Worm (Caenorhabditis elegans) whole organism, L2 larva: ENCODE results near the gene B0416.3.

ENCODE experiments used
- F13H6.1 ChIP-seq: sonication (generic microtip); optimal IDR thresholded peaks from 2 replicates; lab custom pipeline; 2016; ENCODE audit warnings: missing genetic modification characterization, missing compliant biosample characterization
- Y55F3AM.14 ChIP-seq: fragments of 200-800 bp; sonication (Bioruptor generic); optimal IDR thresholded peaks from 2 replicates; lab custom pipeline; 2018; ENCODE audit warnings: mild to moderate bottlenecking, missing genetic modification characterization, missing compliant biosample characterization
- aly-2 ChIP-seq: fragments of 150-350 bp; optimal IDR thresholded peaks from 2 replicates; lab custom pipeline; 2014; ENCODE audit warnings: missing biosample characterization, missing genetic modification characterization
- blmp-1 ChIP-seq: sonication (generic microtip); optimal IDR thresholded peaks from 2 replicates; lab custom pipeline; 2017; ENCODE audit warnings: missing genetic modification characterization, mild to moderate bottlenecking, missing compliant biosample characterization, antibody characterized with exemption, moderate library complexity; ENCODE audit not compliant: insufficient read depth
- crh-2 ChIP-seq: sonication (generic microtip); optimal IDR thresholded peaks from 2 replicates; lab custom pipeline; 2017; ENCODE audit warnings: missing biosample characterization, missing genetic modification characterization
- dmd-4 ChIP-seq: sonication (generic microtip); optimal IDR thresholded peaks from 2 replicates; lab custom pipeline; 2017; ENCODE audit warnings: missing biosample characterization, missing genetic modification characterization
- egl-27 ChIP-seq: sonication (generic microtip); optimal IDR thresholded peaks from 3 replicates; lab custom pipeline; 2017; ENCODE audit warnings: missing biosample characterization, missing genetic modification reagents, missing genetic modification characterization
- elt-1 ChIP-seq: fragments of 150-350 bp; optimal IDR thresholded peaks from 2 replicates; lab custom pipeline; 2014; ENCODE audit warnings: missing biosample characterization, missing genetic modification characterization
- elt-3 ChIP-seq: sonication (generic microtip); optimal IDR thresholded peaks from 2 replicates; lab custom pipeline; 2017; ENCODE audit warnings: missing biosample characterization, missing genetic modification characterization
- fos-1 ChIP-seq: fragments of 150-350 bp; optimal IDR thresholded peaks from 2 replicates; lab custom pipeline; 2014; ENCODE audit warnings: missing biosample characterization, missing genetic modification characterization
- lin-11 ChIP-seq: fragments of 150-350 bp; sonication (generic microtip); optimal IDR thresholded peaks from 2 replicates; lab custom pipeline; 2014; ENCODE audit warnings: missing biosample characterization, missing genetic modification characterization, inconsistent platforms, mixed read lengths
- lin-13 ChIP-seq: fragments of 150-350 bp; optimal IDR thresholded peaks from 2 replicates; lab custom pipeline; 2014; ENCODE audit warnings: missing biosample characterization, missing genetic modification reagents, missing genetic modification characterization
- lsy-2 ChIP-seq, 2 experiments: fragments of 150-350 bp in 1 of 2; sonication (generic microtip) in 1 of 2; optimal IDR thresholded peaks; 2 replicates each; lab custom pipeline; 2014 to 2017; ENCODE audit warnings: missing biosample characterization in 2 of 2, missing genetic modification characterization in 2 of 2
- mdl-1 ChIP-seq, 2 experiments: fragments of 150-350 bp in 1 of 2; sonication (generic microtip) in 1 of 2; optimal IDR thresholded peaks; 2 replicates each; lab custom pipeline; 2017; ENCODE audit warnings: missing biosample characterization in 2 of 2, missing genetic modification characterization in 2 of 2
- nhr-10 ChIP-seq: sonication (generic microtip); optimal IDR thresholded peaks from 2 replicates; lab custom pipeline; 2017; ENCODE audit warnings: missing biosample characterization, missing genetic modification characterization
- nhr-12 ChIP-seq: fragments of 150-350 bp; optimal IDR thresholded peaks from 2 replicates; lab custom pipeline; 2014; ENCODE audit warnings: missing biosample characterization, missing genetic modification characterization
- nhr-129 ChIP-seq: fragments of 150-350 bp; optimal IDR thresholded peaks from 2 replicates; lab custom pipeline; 2014; ENCODE audit warnings: missing biosample characterization, missing genetic modification characterization
- nhr-21 ChIP-seq: fragments of 150-350 bp; optimal IDR thresholded peaks from 2 replicates; lab custom pipeline; 2014; ENCODE audit warnings: missing biosample characterization, missing genetic modification characterization
- nhr-23 ChIP-seq: fragments of 150-350 bp; optimal IDR thresholded peaks from 2 replicates; lab custom pipeline; 2014; ENCODE audit warnings: missing biosample characterization, missing genetic modification reagents, missing genetic modification characterization
- nhr-25 ChIP-seq: fragments of 150-350 bp; sonication (generic microtip); optimal IDR thresholded peaks from 3 replicates; lab custom pipeline; 2014; ENCODE audit warnings: missing biosample characterization, missing genetic modification characterization
- nhr-6 ChIP-seq: fragments of 150-350 bp; optimal IDR thresholded peaks from 2 replicates; lab custom pipeline; 2014; ENCODE audit warnings: missing biosample characterization, missing genetic modification characterization
- nhr-77 ChIP-seq: fragments of 150-350 bp; optimal IDR thresholded peaks from 2 replicates; lab custom pipeline; 2014; ENCODE audit warnings: missing biosample characterization, missing genetic modification characterization
- sem-4 ChIP-seq: fragments of 150-350 bp; optimal IDR thresholded peaks from 2 replicates; lab custom pipeline; 2014; ENCODE audit warnings: missing biosample characterization, missing genetic modification reagents, missing genetic modification characterization
- sma-3 ChIP-seq: sonication (generic microtip); optimal IDR thresholded peaks from 2 replicates; lab custom pipeline; 2016; ENCODE audit warnings: missing genetic modification reagents, missing genetic modification characterization, missing compliant biosample characterization
- sma-9 ChIP-seq, 2 experiments: fragments of 150-350 bp in 1 of 2; sonication (generic microtip) in 1 of 2; optimal IDR thresholded peaks; 2 replicates each; lab custom pipeline; 2014 to 2016; ENCODE audit warnings: missing genetic modification characterization in 2 of 2, mild to moderate bottlenecking in 1 of 2, missing biosample characterization in 1 of 2, missing compliant biosample characterization in 1 of 2, missing genetic modification reagents in 1 of 2, moderate library complexity in 1 of 2
- unc-39 ChIP-seq: fragments of 150-350 bp; optimal IDR thresholded peaks from 2 replicates; lab custom pipeline; 2014; ENCODE audit warnings: missing biosample characterization, missing genetic modification characterization
- ztf-1 ChIP-seq: fragments of 200-800 bp; sonication (Bioruptor generic); conservative IDR thresholded peaks from 2 replicates; pipeline ENCODE4 v1.3.6; 2022; ENCODE audit warnings: missing genetic modification characterization, missing compliant biosample characterization
- ztf-11 ChIP-seq: sonication (generic microtip); optimal IDR thresholded peaks from 2 replicates; lab custom pipeline; 2017; ENCODE audit warnings: missing biosample characterization, missing genetic modification characterization
- ztf-4 ChIP-seq: fragments of 150-350 bp; optimal IDR thresholded peaks from 2 replicates; lab custom pipeline; 2014; ENCODE audit warnings: missing biosample characterization, missing genetic modification characterization

The B0416.3 gene

ce11 chrX:9271886-9272285 lies 19.6 kb upstream of the B0416.3 start:
- TF ChIP-seq sma-9 (GFP tag; optimal IDR thresholded peaks at IDR 0.05; lab: Kevin White, UChicago): peak; percentile 62
- TF ChIP-seq sma-9 (tag; optimal IDR thresholded peaks at IDR 0.05; lab: Kevin White, UChicago): no peak
- peak; percentile 89 for TF ChIP-seq fos-1 (tag; lab: Kevin White, UChicago)
- no peak for TF ChIP-seq lsy-2 (tag; optimal IDR thresholded peaks at IDR 0.05; lab: Kevin White, UChicago)
- peak; percentile 46 for TF ChIP-seq crh-2 (tag; lab: Kevin White, UChicago)
- no peak for TF ChIP-seq unc-39 (tag; lab: Kevin White, UChicago)

ce11 chrX:9274574-9274973 lies 16.9 kb upstream of the B0416.3 start, which contains the start of gene B0416.10:
TSS of gene B0416.10 (minus strand) at chrX:9274674.
- TF ChIP-seq nhr-25 (tag; lab: Kevin White, UChicago) (no peak), nhr-77 (tag; lab: Kevin White, UChicago) (no peak), lin-11 (tag; lab: Kevin White, UChicago) (no peak), nhr-23 (no peak), ztf-1 (GFP tag; lab: Robert Waterston, UW) (no peak), lsy-2 (tag; optimal IDR thresholded peaks at IDR 0.05; lab: Kevin White, UChicago) (no peak), nhr-6 (tag; lab: Kevin White, UChicago) (no peak)

ce11 chrX:9278653-9279052 lies 12.8 kb upstream of the B0416.3 start, which contains the start of gene B0416.4:
TSS of gene B0416.4 (plus strand) at chrX:9278953.
- TF ChIP-seq nhr-77 (tag; lab: Kevin White, UChicago) (no peak), nhr-10 (tag; lab: Kevin White, UChicago) (no peak), dmd-4 (no peak), nhr-12 (tag; lab: Kevin White, UChicago) (no peak), nhr-21 (no peak), mdl-1 (tag; optimal IDR thresholded peaks at IDR 0.05; lab: Kevin White, UChicago) (no peak), fos-1 (tag; lab: Kevin White, UChicago) (no peak), aly-2 (tag; lab: Kevin White, UChicago) (no peak), Y55F3AM.14 (GFP tag; lab: Kevin White, UChicago) (no peak), elt-1 (no peak), lin-13 (GFP tag; lab: Kevin White, UChicago) (no peak), F13H6.1 (tag; lab: Kevin White, UChicago) (no peak), nhr-129 (no peak), ztf-1 (GFP tag; lab: Robert Waterston, UW) (no peak), sma-9 (GFP tag; optimal IDR thresholded peaks at IDR 0.05; lab: Kevin White, UChicago) (no peak), sma-9 (tag; optimal IDR thresholded peaks at IDR 0.05; lab: Kevin White, UChicago) (no peak), blmp-1 (no peak)

- TF ChIP-seq nhr-6 (tag; lab: Kevin White, UChicago): no peak
Measured at ce11 chrX:9283026-9283425, 8.4 kb upstream of the B0416.3 start, which contains the start of gene B0416.11. TSS of gene B0416.11 (minus strand) at chrX:9283126.

- no peak for TF ChIP-seq egl-27 (tag; lab: Kevin White, UChicago)
- peak; percentile 20 for TF ChIP-seq sma-9 (GFP tag; optimal IDR thresholded peaks at IDR 0.05; lab: Kevin White, UChicago)
- no peak for TF ChIP-seq sma-9 (tag; optimal IDR thresholded peaks at IDR 0.05; lab: Kevin White, UChicago)
- TF ChIP-seq fos-1 (tag; lab: Kevin White, UChicago): peak; percentile 89
- TF ChIP-seq ztf-11 (tag; lab: Kevin White, UChicago): no peak
Measured at ce11 chrX:9295471-9295870, 4.0 kb downstream of the B0416.3 start.

ce11 chrX:9296591-9296990 lies 5.1 kb downstream of the B0416.3 start, which contains the start of gene gly-13:
TSS of gene gly-13 (minus strand) at chrX:9296622.
- TF ChIP-seq nhr-129 (peak; percentile 51), lin-11 (tag; lab: Kevin White, UChicago) (peak; percentile 28), sem-4 (tag; lab: Kevin White, UChicago) (peak; percentile 45), nhr-23 (no peak), fos-1 (tag; lab: Kevin White, UChicago) (peak; percentile 2), sma-3 (GFP tag; lab: Kevin White, UChicago) (no peak), F13H6.1 (tag; lab: Kevin White, UChicago) (peak; percentile 38), elt-3 (tag; lab: Kevin White, UChicago) (no peak), nhr-25 (tag; lab: Kevin White, UChicago) (peak; percentile 35), crh-2 (tag; lab: Kevin White, UChicago) (peak; percentile 32), ztf-4 (peak; percentile 7), lsy-2 (tag; optimal IDR thresholded peaks at IDR 0.05; lab: Kevin White, UChicago) (peak in 1 of 2 experiments; percentile 51)
